Worm (Caenorhabditis elegans) whole organism, late embryonic: ENCODE measurements around the gene ddl-3.

Experiments
- lim-6 ChIP-seq: sonication (generic microtip); optimal IDR thresholded peaks from 2 replicates; lab custom pipeline; 2016; ENCODE audit warnings: missing genetic modification characterization, missing compliant biosample characterization
- npax-4 ChIP-seq: sonication (generic microtip); optimal IDR thresholded peaks from 2 replicates; lab custom pipeline; 2016; ENCODE audit warnings: missing genetic modification characterization, missing compliant biosample characterization
- pax-1 ChIP-seq: fragments of 150-350 bp; optimal IDR thresholded peaks from 2 replicates; lab custom pipeline; 2014; ENCODE audit warnings: missing biosample characterization, missing genetic modification characterization
- pha-4 ChIP-seq: fragments of 150-350 bp; optimal IDR thresholded peaks from 2 replicates; lab custom pipeline; 2018; ENCODE audit warnings: missing biosample characterization, missing genetic modification reagents, missing genetic modification characterization
- sox-2 ChIP-seq: fragments of 200-800 bp; sonication (Bioruptor generic); IDR thresholded peaks from 2 replicates; pipeline ENCODE4 v1.3.6; 2022; ENCODE audit warnings: missing genetic modification reagents, missing genetic modification characterization, missing compliant biosample characterization

DNA sequence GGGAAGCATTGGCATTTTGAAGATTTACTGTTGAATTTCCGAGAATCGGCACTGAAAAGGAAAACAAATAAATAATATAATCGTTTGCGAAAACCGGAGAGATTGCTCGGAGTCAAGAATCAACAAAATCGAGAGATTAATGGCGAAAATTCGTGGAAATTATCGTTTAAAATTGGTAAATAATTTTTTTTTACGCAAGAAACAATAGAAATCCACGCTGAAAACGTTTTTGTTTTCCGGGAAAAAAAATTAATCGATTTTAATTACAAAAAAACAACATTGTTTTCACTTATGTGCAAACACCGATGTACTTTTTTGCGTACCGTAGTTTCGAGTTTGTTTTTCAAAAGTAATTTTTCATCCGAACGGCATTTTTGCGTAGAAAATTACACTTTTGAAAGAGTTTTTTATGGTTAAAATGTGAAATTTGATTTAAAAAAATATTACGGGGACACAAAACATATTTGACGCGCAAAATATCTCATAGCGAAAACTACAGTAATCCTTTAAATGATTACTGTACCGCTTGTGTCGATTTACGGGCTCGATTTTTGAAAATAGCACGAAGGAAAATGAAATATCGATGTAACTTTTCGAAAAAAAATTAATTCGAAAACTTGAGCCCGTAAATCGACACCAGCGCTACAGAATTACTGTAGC lies 33.4 kb downstream of the ddl-3 start, which contains the start of gene ctl-3:
- TF ChIP-seq pax-1 (tag; lab: Kevin White, UChicago), result no peak
- no peak for TF ChIP-seq pha-4
- no peak for TF ChIP-seq sox-2 (GFP tag; lab: Robert Waterston, UW)
- TF ChIP-seq npax-4 (tag; lab: Kevin White, UChicago), result no peak
- no peak for TF ChIP-seq lim-6
